Worm (Caenorhabditis elegans): ENCODE data around the gene C06C3.7.

C06C3.7 gene

ce11 chrII:9352669-9353068, 32.7 kb upstream of the C06C3.7 start, which contains the start of the genes sdhb-1 and cup-15:
Gene sdhb-1 (minus strand): TSS chrII:9352731.
Gene cup-15 (plus strand): TSS chrII:9353000.
- no peak for TF ChIP-seq him-1 (tag; optimal IDR thresholded peaks at IDR 0.05)
- TF ChIP-seq F49E8.2 (tag; optimal IDR thresholded peaks at IDR 0.05; ENCODE audit: insufficient read depth) = no peak
- peak; percentile 87 for TF ChIP-seq attf-3 (GFP tag; conservative IDR thresholded peaks at IDR 0.05)
- TF ChIP-seq tlf-1 (GFP tag; optimal IDR thresholded peaks at IDR 0.05) = no peak

ce11 chrII:9356723-9357122, 28.6 kb upstream of the C06C3.7 start:
- TF ChIP-seq madf-8 (GFP tag; conservative IDR thresholded peaks at IDR 0.05) = no peak
- TF ChIP-seq attf-5 (GFP tag; optimal IDR thresholded peaks at IDR 0.05) = peak; percentile 39
- TF ChIP-seq F49E8.2 (tag; optimal IDR thresholded peaks at IDR 0.05; ENCODE audit: insufficient read depth) = no peak
- TF ChIP-seq lin-40 (tag; optimal IDR thresholded peaks at IDR 0.05) = peak; percentile 8
- TF ChIP-seq cebp-1 (GFP tag; IDR thresholded peaks at IDR 0.05) = no peak
- TF ChIP-seq cebp-1 (tag; optimal IDR thresholded peaks at IDR 0.05) = peak; percentile 43
- TF ChIP-seq nfyb-1 (GFP tag; IDR thresholded peaks at IDR 0.05) = 0 out of 2 replicates have a peak, but pooled peaks have one; percentile 54
- peak; percentile 10 for TF ChIP-seq ceh-27 (GFP tag; optimal IDR thresholded peaks at IDR 0.05)
- TF ChIP-seq rcor-1 (GFP tag; IDR thresholded peaks at IDR 0.05) = 0 out of 2 replicates have a peak, but pooled peaks have one; percentile 8
- TF ChIP-seq dox-1 (GFP tag; IDR thresholded peaks at IDR 0.05) = peak; percentile 46; the same call in 1 of the 2 replicates
- TF ChIP-seq tbp1 (GFP tag; optimal IDR thresholded peaks at IDR 0.05) = peak; percentile 9
- TF ChIP-seq hmg-1.2 (GFP tag; IDR thresholded peaks at IDR 0.05) = peak; percentile 83
- TF ChIP-seq efl-1 (GFP tag; optimal IDR thresholded peaks at IDR 0.05) = no peak
- TF ChIP-seq zfh-2 (GFP tag; conservative IDR thresholded peaks at IDR 0.05) = peak; percentile 43; the same call in 1 of the 2 replicates
- no peak for TF ChIP-seq F52B5.7 (tag; optimal IDR thresholded peaks at IDR 0.05)
- no peak for TF ChIP-seq dpl-1 (GFP tag; optimal IDR thresholded peaks at IDR 0.05)
- TF ChIP-seq C17E4.6 (GFP tag; IDR thresholded peaks at IDR 0.05) = no peak
- 0 out of 2 replicates have a peak, but pooled peaks have one; percentile 23 for TF ChIP-seq ekl-4 (GFP tag; IDR thresholded peaks at IDR 0.05)
- no peak for TF ChIP-seq F39B2.1 (GFP tag; IDR thresholded peaks at IDR 0.05)
- no peak for TF ChIP-seq chd-7 (tag; optimal IDR thresholded peaks at IDR 0.05)

- no peak for TF ChIP-seq F22D6.2 (tag; optimal IDR thresholded peaks at IDR 0.05)
- no peak for TF ChIP-seq hsf-1 (GFP tag; IDR thresholded peaks at IDR 0.05)
- TF ChIP-seq bed-1 (GFP tag; IDR thresholded peaks at IDR 0.05) = no peak
- no peak for TF ChIP-seq tbp1 (GFP tag; optimal IDR thresholded peaks at IDR 0.05)
- TF ChIP-seq efl-1 (GFP tag; optimal IDR thresholded peaks at IDR 0.05) = no peak
- TF ChIP-seq hmg-20 (GFP tag; IDR thresholded peaks at IDR 0.05) = no peak
- no peak for TF ChIP-seq unc-130 (GFP tag; optimal IDR thresholded peaks at IDR 0.05)
- no peak for TF ChIP-seq dpff-1 (tag; optimal IDR thresholded peaks at IDR 0.05)
- TF ChIP-seq ceh-91 (GFP tag; IDR thresholded peaks at IDR 0.05) = no peak
- no peak for TF ChIP-seq nhr-90 (tag; optimal IDR thresholded peaks at IDR 0.05)
- TF ChIP-seq tlf-1 (GFP tag; optimal IDR thresholded peaks at IDR 0.05) = no peak
- no peak for TF ChIP-seq B0035.1 (tag; optimal IDR thresholded peaks at IDR 0.05)
- TF ChIP-seq ccch-3 (GFP tag; optimal IDR thresholded peaks at IDR 0.05) = no peak
- TF ChIP-seq nfya-1 (tag; optimal IDR thresholded peaks at IDR 0.05; ENCODE audit: borderline replicate concordance, insufficient read depth) = no peak
Measured at ce11 chrII:9358230-9358629, 27.1 kb upstream of the C06C3.7 start, which contains the start of gene mel-11. Gene mel-11 (plus strand): TSS chrII:9358530.

DNA sequence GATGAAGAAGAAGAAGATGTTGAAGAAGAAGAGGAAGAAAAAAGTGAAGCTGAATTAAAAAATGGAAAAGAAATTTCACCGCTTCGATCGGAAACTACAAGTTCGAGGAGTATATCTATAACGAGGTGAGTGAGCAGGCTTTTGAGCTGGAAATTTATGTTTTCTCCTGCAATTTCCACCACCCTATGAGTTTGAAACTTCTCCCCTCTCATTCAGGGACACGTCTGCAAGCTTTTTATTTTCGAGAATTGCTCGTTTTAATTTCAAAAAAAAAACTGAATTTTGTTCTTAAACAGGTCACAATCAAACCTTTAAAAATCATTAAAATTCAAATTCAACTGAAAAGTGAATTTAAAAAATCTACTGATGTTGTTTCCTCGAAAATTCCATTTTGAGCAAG, 23.1 kb upstream of the C06C3.7 start:
- TF ChIP-seq Y95B8A.8 (GFP tag; IDR thresholded peaks at IDR 0.05) = no peak
- no peak for TF ChIP-seq C17E4.6 (GFP tag; IDR thresholded peaks at IDR 0.05)
- no peak for TF ChIP-seq egl-44 (GFP tag; IDR thresholded peaks at IDR 0.05)
- TF ChIP-seq F55B11.4 (tag; optimal IDR thresholded peaks at IDR 0.05; ENCODE audit: borderline replicate concordance, insufficient read depth) = no peak
- no peak for TF ChIP-seq nhr-27 (tag; optimal IDR thresholded peaks at IDR 0.05)
- no peak for TF ChIP-seq ceh-91 (GFP tag; IDR thresholded peaks at IDR 0.05)
- TF ChIP-seq lag-1 (GFP tag; IDR thresholded peaks at IDR 0.05) = no peak
- TF ChIP-seq Y53G8AR.9 (GFP tag; conservative IDR thresholded peaks at IDR 0.05) = no peak
- TF ChIP-seq B0261.1 (tag; optimal IDR thresholded peaks at IDR 0.05) = no peak
- no peak for TF ChIP-seq somi-1 (GFP tag; optimal IDR thresholded peaks at IDR 0.05)
- no peak for TF ChIP-seq K12H6.12 (tag; optimal IDR thresholded peaks at IDR 0.05)
- no peak for TF ChIP-seq dpl-1 (GFP tag; optimal IDR thresholded peaks at IDR 0.05)
- no peak for TF ChIP-seq nfya-2 (GFP tag; IDR thresholded peaks at IDR 0.05)
- no peak for TF ChIP-seq bed-1 (GFP tag; IDR thresholded peaks at IDR 0.05)
